Worm (Caenorhabditis elegans): ENCODE measurements around the gene mrpl-36.

- TF ChIP-seq ztf-29 (GFP tag; IDR thresholded peaks at IDR 0.05) (no peak), flt-1 (GFP tag; IDR thresholded peaks at IDR 0.05) (no peak), med-1 (GFP tag; optimal IDR thresholded peaks at IDR 0.05; ENCODE audit: insufficient read depth) (no peak), ztf-23 (GFP tag; IDR thresholded peaks at IDR 0.05) (no peak)
Observed at ce11 chrIII:9813146-9813545, 34.8 kb downstream of the mrpl-36 start, which contains the start of gene ZK632.14.

Measured in whole organism, midembryonic.